Fruit fly (Drosophila melanogaster): ENCODE measurements around the gene sll.

The sll gene

dm6 chr3R:17605872-17606271 is at the start of gene sll:
Gene sll, plus strand, starts transcription at chr3R:17606106.
- peak; percentile 77 for TF ChIP-seq fkh (GFP tag; optimal IDR thresholded peaks at IDR 0.05)
- TF ChIP-seq CG3919 (GFP tag; optimal IDR thresholded peaks at IDR 0.05): no peak
- peak; percentile 33 for TF ChIP-seq Eip78C (GFP tag)
- TF ChIP-seq CG9139 (GFP tag; optimal IDR thresholded peaks at IDR 0.05): no peak
- TF ChIP-seq cyc (GFP tag; optimal IDR thresholded peaks at IDR 0.05): no peak

dm6 chr3R:17557487-17557886 is 48.4 kb upstream of the sll start:
- TF ChIP-seq eg (GFP tag; IDR thresholded peaks at IDR 0.05) (0 out of 3 replicates have a peak, but pooled peaks have one; percentile 10), CG31627 (GFP tag; optimal IDR thresholded peaks at IDR 0.05) (no peak), salr (GFP tag; optimal IDR thresholded peaks at IDR 0.05) (no peak), fd85E (GFP tag; optimal IDR thresholded peaks at IDR 0.05) (no peak), Eip93F (GFP tag; optimal IDR thresholded peaks at IDR 0.05) (no peak), CG9139 (GFP tag; optimal IDR thresholded peaks at IDR 0.05) (no peak), Met (GFP tag; optimal IDR thresholded peaks at IDR 0.05) (no peak), Sox15 (GFP tag; optimal IDR thresholded peaks at IDR 0.05) (no peak), CG11902 (GFP tag; optimal IDR thresholded peaks at IDR 0.05) (no peak), Blimp-1 (GFP tag; optimal IDR thresholded peaks at IDR 0.05) (peak; percentile 48), svp (GFP tag) (no peak)

- TF ChIP-seq topi (GFP tag; optimal IDR thresholded peaks at IDR 0.05) (no peak), CG8119 (GFP tag; IDR thresholded peaks at IDR 0.05) (no peak), fkh (GFP tag; optimal IDR thresholded peaks at IDR 0.05) (no peak), dac (GFP tag; optimal IDR thresholded peaks at IDR 0.05) (no peak), fd59A (GFP tag; optimal IDR thresholded peaks at IDR 0.05) (no peak), acj6 (GFP tag; optimal IDR thresholded peaks at IDR 0.05) (no peak), spab (GFP tag; optimal IDR thresholded peaks at IDR 0.05) (no peak), CG10669 (GFP tag; optimal IDR thresholded peaks at IDR 0.05) (no peak), CG6276 (GFP tag; optimal IDR thresholded peaks at IDR 0.05) (no peak), dsx (GFP tag; optimal IDR thresholded peaks at IDR 0.05; ENCODE audit: poor library complexity, severe bottlenecking) (no peak), CG1621 (tag; optimal IDR thresholded peaks at IDR 0.05) (no peak), ss (GFP tag; optimal IDR thresholded peaks at IDR 0.05) (no peak), CG6792 (GFP tag; optimal IDR thresholded peaks at IDR 0.05) (no peak), eg (GFP tag; IDR thresholded peaks at IDR 0.05) (no peak), fd85E (GFP tag; optimal IDR thresholded peaks at IDR 0.05) (no peak), Sox102F (GFP tag; optimal IDR thresholded peaks at IDR 0.05) (no peak), CG11294 (GFP tag; IDR thresholded peaks at IDR 0.05) (no peak)
Measured at dm6 chr3R:17558630-17559029, 47.3 kb upstream of the sll start, which contains the start of gene Hmx. Gene Hmx, plus strand, starts transcription at chr3R:17558930.

- TF ChIP-seq Blimp-1 (GFP tag; optimal IDR thresholded peaks at IDR 0.05) (no peak), CG31627 (GFP tag; optimal IDR thresholded peaks at IDR 0.05) (no peak), CG6163 (GFP tag; IDR thresholded peaks at IDR 0.05) (no peak), salr (GFP tag; optimal IDR thresholded peaks at IDR 0.05) (no peak), dac (GFP tag; optimal IDR thresholded peaks at IDR 0.05) (no peak), Hr39 (GFP tag; optimal IDR thresholded peaks at IDR 0.05) (peak; percentile 1), CG3919 (GFP tag; optimal IDR thresholded peaks at IDR 0.05) (peak; percentile 20), OdsH (GFP tag; optimal IDR thresholded peaks at IDR 0.05) (peak; percentile 5), Eip93F (GFP tag; optimal IDR thresholded peaks at IDR 0.05) (no peak), CG15336 (GFP tag; IDR thresholded peaks at IDR 0.05) (no peak), Ets21C (GFP tag; optimal IDR thresholded peaks at IDR 0.05) (no peak), CG3032 (tag; optimal IDR thresholded peaks at IDR 0.05) (no peak), acj6 (GFP tag; optimal IDR thresholded peaks at IDR 0.05) (peak; percentile 11), Ets96B (tag; optimal IDR thresholded peaks at IDR 0.05) (no peak), CG8632 (GFP tag; optimal IDR thresholded peaks at IDR 0.05) (peak; percentile 11), topi (GFP tag; optimal IDR thresholded peaks at IDR 0.05) (peak; percentile 33), CG1621 (tag; optimal IDR thresholded peaks at IDR 0.05) (no peak), CG6792 (GFP tag; optimal IDR thresholded peaks at IDR 0.05) (no peak), vri (GFP tag; optimal IDR thresholded peaks at IDR 0.05) (no peak), Eip78C (GFP tag) (peak; percentile 53), svp (GFP tag) (peak; percentile 52), ss (GFP tag; optimal IDR thresholded peaks at IDR 0.05) (no peak), Met (GFP tag; optimal IDR thresholded peaks at IDR 0.05) (peak; percentile 36), CG4318 (GFP tag; optimal IDR thresholded peaks at IDR 0.05) (no peak), Sox15 (GFP tag; optimal IDR thresholded peaks at IDR 0.05) (no peak), Hr4 (GFP tag; optimal IDR thresholded peaks at IDR 0.05) (no peak), Sox14 (GFP tag; optimal IDR thresholded peaks at IDR 0.05) (no peak), Sox102F (GFP tag; optimal IDR thresholded peaks at IDR 0.05) (no peak), pdm3 (GFP tag; optimal IDR thresholded peaks at IDR 0.05) (no peak), esn (GFP tag; optimal IDR thresholded peaks at IDR 0.05) (no peak), Hr38 (GFP tag; optimal IDR thresholded peaks at IDR 0.05) (no peak)
Measured at dm6 chr3R:17561175-17561574, 44.7 kb upstream of the sll start.
